Worm (Caenorhabditis elegans): ENCODE results near the gene T27E4.1.

DNA sequence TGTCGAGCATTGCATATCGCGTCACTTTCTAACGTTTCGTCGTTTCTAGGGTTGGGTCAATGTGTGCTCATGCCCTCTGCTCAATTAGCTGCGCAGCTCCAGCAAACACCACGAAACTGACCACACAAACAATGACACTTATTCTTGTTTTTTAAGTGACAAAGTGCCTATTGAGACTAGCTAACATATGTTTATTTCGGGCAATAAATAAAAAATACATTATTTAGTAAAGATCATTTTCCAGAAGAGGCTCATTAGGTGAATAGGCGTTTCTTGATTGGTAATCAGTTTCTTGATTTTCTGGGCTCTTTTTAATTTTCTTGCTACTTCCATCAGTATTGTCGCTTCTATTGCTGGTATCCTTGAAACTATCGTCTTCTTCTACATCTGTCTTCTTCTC, 22.5 kb upstream of the T27E4.1 start, which contains the start of gene T27E4.5:
- TF ChIP-seq him-1 (tag; optimal IDR thresholded peaks at IDR 0.05), result no peak
- TF ChIP-seq dao-5 (tag; optimal IDR thresholded peaks at IDR 0.05), result no peak
